Fruit fly (Drosophila melanogaster): ENCODE measurements around the gene Keap1.

Keap1 gene

DNA sequence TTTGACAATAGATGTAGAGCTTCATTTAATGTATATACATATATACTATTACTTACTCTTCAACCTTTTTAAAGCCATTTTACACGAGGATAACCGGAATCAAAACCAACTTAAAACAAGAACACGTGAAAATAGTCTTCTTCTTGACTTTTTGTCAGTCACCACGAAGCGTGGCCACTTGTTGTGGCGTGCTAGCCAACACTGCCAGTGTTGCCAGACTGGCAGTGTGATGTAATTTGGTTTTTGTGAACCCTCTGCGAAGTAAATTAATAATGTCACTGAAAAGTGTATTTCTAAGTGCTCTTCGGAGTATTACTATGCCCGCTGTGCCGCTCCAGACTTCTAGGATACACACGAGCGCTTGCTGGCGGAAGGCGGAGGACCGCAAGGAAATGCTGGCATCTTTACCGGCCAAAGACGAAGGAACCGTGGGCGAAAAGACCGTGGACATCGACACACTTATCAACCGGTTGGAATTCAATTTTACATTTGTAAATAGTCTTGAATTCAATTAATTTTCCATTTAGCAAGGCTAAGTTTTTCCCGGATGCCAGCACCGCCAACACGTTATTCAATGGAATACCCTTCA, 7.1 kb downstream of the Keap1 start, which contains the start of the genes Ns1 and mRpS11 (continued):
- TF ChIP-seq btn (GFP tag; optimal IDR thresholded peaks at IDR 0.05) (no peak), CG33557 (GFP tag; optimal IDR thresholded peaks at IDR 0.05) (no peak), Hr39 (optimal IDR thresholded peaks at IDR 0.05) (no peak), Sox102F (GFP tag; optimal IDR thresholded peaks at IDR 0.05) (no peak), Antp (GFP tag; optimal IDR thresholded peaks at IDR 0.05) (peak; percentile 37), fu2 (GFP tag; optimal IDR thresholded peaks at IDR 0.05) (peak; percentile 56), CG10959 (GFP tag; IDR thresholded peaks at IDR 0.05) (no peak), lbe (GFP tag; optimal IDR thresholded peaks at IDR 0.05) (no peak), ro (GFP tag; IDR thresholded peaks at IDR 0.05) (no peak), cas (GFP tag; IDR thresholded peaks at IDR 0.05) (no peak), z (GFP tag; IDR thresholded peaks at IDR 0.05) (no peak), Doc2 (GFP tag; IDR thresholded peaks at IDR 0.05) (no peak), CG5180 (GFP tag; optimal IDR thresholded peaks at IDR 0.05) (no peak), CG1602 (GFP tag; optimal IDR thresholded peaks at IDR 0.05) (peak; percentile 4), CG5245 (GFP tag; optimal IDR thresholded peaks at IDR 0.05) (no peak), Sox100B (GFP tag; optimal IDR thresholded peaks at IDR 0.05) (no peak), CG18011 (GFP tag; optimal IDR thresholded peaks at IDR 0.05) (no peak), CG9609 (GFP tag; optimal IDR thresholded peaks at IDR 0.05) (no peak), CG4328 (GFP tag; optimal IDR thresholded peaks at IDR 0.05) (peak; percentile 4), CG17612 (GFP tag; IDR thresholded peaks at IDR 0.05) (no peak), CG12391 (tag; optimal IDR thresholded peaks at IDR 0.05) (peak; percentile 28), CG18599 (GFP tag; optimal IDR thresholded peaks at IDR 0.05) (no peak), Oli (tag; optimal IDR thresholded peaks at IDR 0.05) (no peak), CG11504 (tag; optimal IDR thresholded peaks at IDR 0.05) (no peak), knrl (GFP tag; IDR thresholded peaks at IDR 0.05; ENCODE audit: partially characterized antibody) (peak; percentile 30; the same call in 1 of the 3 replicates), cad (GFP tag; optimal IDR thresholded peaks at IDR 0.05) (no peak), scrt (GFP tag; optimal IDR thresholded peaks at IDR 0.05) (peak; percentile 95), ac (GFP tag; optimal IDR thresholded peaks at IDR 0.05) (no peak), CG32772 (GFP tag; IDR thresholded peaks at IDR 0.05) (no peak), Mad (GFP tag; optimal IDR thresholded peaks at IDR 0.05) (peak; percentile 13), Bgb (GFP tag; IDR thresholded peaks at IDR 0.05; ENCODE audit: partially characterized antibody) (peak; percentile 43; the same call in 1 of the 2 replicates), CG7928 (GFP tag; optimal IDR thresholded peaks at IDR 0.05) (no peak), CG8290 (GFP tag; optimal IDR thresholded peaks at IDR 0.05) (no peak), CG8290 (tag; optimal IDR thresholded peaks at IDR 0.05) (peak in 1 of 2 experiments; percentile 72), Vsx1 (GFP tag; optimal IDR thresholded peaks at IDR 0.05) (no peak), Max (GFP tag; optimal IDR thresholded peaks at IDR 0.05) (peak; percentile 93), Nf-YC (tag; optimal IDR thresholded peaks at IDR 0.05) (peak; percentile 24), CG1647 (GFP tag; optimal IDR thresholded peaks at IDR 0.05) (no peak), onecut (GFP tag; IDR thresholded peaks at IDR 0.05) (peak; percentile 39; the same call in 1 of the 2 replicates), CG17359 (tag; optimal IDR thresholded peaks at IDR 0.05) (peak; percentile 2), H15 (GFP tag; IDR thresholded peaks at IDR 0.05) (no peak), rib (GFP tag; IDR thresholded peaks at IDR 0.05) (no peak), pfk (GFP tag; optimal IDR thresholded peaks at IDR 0.05) (no peak), CG14441 (GFP tag; IDR thresholded peaks at IDR 0.05) (no peak), phol (tag; optimal IDR thresholded peaks at IDR 0.05) (peak; percentile 51), abd-A (tag; optimal IDR thresholded peaks at IDR 0.05) (no peak), CG1603 (tag; optimal IDR thresholded peaks at IDR 0.05) (peak; percentile 78), aop (GFP tag; IDR thresholded peaks at IDR 0.05) (no peak), Dip3 (GFP tag; optimal IDR thresholded peaks at IDR 0.05) (peak; percentile 36), CG3838 (GFP tag; optimal IDR thresholded peaks at IDR 0.05) (no peak), CG32532 (GFP tag; IDR thresholded peaks at IDR 0.05) (peak; percentile 52)

All from whole organism, embryonic.